Worm (Caenorhabditis elegans) whole organism, L4 larva: ENCODE measurements around the gene abcf-3.

Experiments
- F26F4.8 ChIP-seq: fragments of 200-800 bp; sonication (Bioruptor generic); conservative IDR thresholded peaks from 2 replicates; pipeline ENCODE4 v1.3.6; 2022; ENCODE audit warnings: missing genetic modification characterization, missing compliant biosample characterization
- F44E2.7 ChIP-seq: fragments of 200-800 bp; sonication (Bioruptor generic); IDR thresholded peaks from 2 replicates; pipeline ENCODE4 v2.1.2; 2022; ENCODE audit warnings: missing genetic modification characterization, missing compliant biosample characterization
- T26A8.4 ChIP-seq: fragments of 200-800 bp; sonication (Bioruptor generic); IDR thresholded peaks from 2 replicates; pipeline ENCODE4 v1.3.6; 2022; ENCODE audit warnings: missing genetic modification characterization, missing compliant biosample characterization
- Y105C5A.15 ChIP-seq: fragments of 200-800 bp; sonication (Bioruptor generic); IDR thresholded peaks from 2 replicates; pipeline ENCODE4 v1.3.6; 2022; ENCODE audit warnings: missing genetic modification characterization, missing compliant biosample characterization
- Y48G9A.11 ChIP-seq: fragments of 200-800 bp; sonication (Bioruptor generic); IDR thresholded peaks from 2 replicates; pipeline ENCODE4 v1.3.6; 2022; ENCODE audit warnings: missing genetic modification reagents, missing genetic modification characterization, missing compliant biosample characterization
- Y5F2A.4 ChIP-seq: fragments of 200-800 bp; sonication (Bioruptor generic); optimal IDR thresholded peaks from 2 replicates; lab custom pipeline; 2018; ENCODE audit warnings: mild to moderate bottlenecking, missing genetic modification characterization, missing compliant biosample characterization
- aha-1 ChIP-seq: fragments of 150-350 bp; peaks from one replicate; lab custom pipeline; 2014; ENCODE audit warnings: missing biosample characterization, missing genetic modification characterization
- arid-1 ChIP-seq: fragments of 200-800 bp; sonication (Bioruptor generic); conservative IDR thresholded peaks from 2 replicates; pipeline ENCODE4 v1.3.6; 2022; ENCODE audit warnings: missing genetic modification reagents, missing genetic modification characterization, missing compliant biosample characterization
- ceh-32 ChIP-seq: sonication (generic microtip); optimal IDR thresholded peaks from 2 replicates; lab custom pipeline; 2016; ENCODE audit warnings: mild to moderate bottlenecking, missing genetic modification characterization, missing compliant biosample characterization; ENCODE audit not compliant: poor library complexity
- ctbp-1 ChIP-seq: fragments of 200-800 bp; sonication (Bioruptor generic); IDR thresholded peaks from 2 replicates; pipeline ENCODE4 v1.3.6; 2022; ENCODE audit warnings: missing genetic modification reagents, missing genetic modification characterization, missing compliant biosample characterization
- daf-12 ChIP-seq: fragments of 150-350 bp; optimal IDR thresholded peaks from 2 replicates; lab custom pipeline; 2014; ENCODE audit warnings: missing biosample characterization, missing genetic modification reagents, missing genetic modification characterization
- daf-16 ChIP-seq, 3 experiments: sonication (generic microtip); optimal IDR thresholded peaks; 2 replicates each; lab custom pipeline; 2016 to 2017; ENCODE audit warnings: missing genetic modification characterization in 3 of 3, missing genetic modification reagents in 3 of 3, mild to moderate bottlenecking in 2 of 3, missing compliant biosample characterization in 2 of 3, missing biosample characterization in 1 of 3, moderate library complexity in 1 of 3
- daf-19 ChIP-seq: fragments of 200-800 bp; sonication (Bioruptor generic); conservative IDR thresholded peaks from 2 replicates; pipeline ENCODE4 v1.3.6; 2022; ENCODE audit warnings: missing genetic modification characterization, missing compliant biosample characterization
- duxl-1 ChIP-seq: sonication (generic microtip); optimal IDR thresholded peaks from 2 replicates; lab custom pipeline; 2016; ENCODE audit warnings: mild to moderate bottlenecking, missing genetic modification characterization, moderate library complexity, missing compliant biosample characterization; ENCODE audit not compliant: poor library complexity
- egl-43 ChIP-seq: fragments of 200-800 bp; sonication (Bioruptor generic); IDR thresholded peaks from 2 replicates; pipeline ENCODE4 v1.3.6; 2022; ENCODE audit warnings: missing genetic modification reagents, missing genetic modification characterization, missing compliant biosample characterization
- hif-1 ChIP-seq, 2 experiments: sonication (generic microtip); optimal IDR thresholded peaks; 2 replicates each; lab custom pipeline; 2016 to 2017; ENCODE audit warnings: missing compliant biosample characterization in 2 of 2, missing genetic modification characterization in 2 of 2, missing genetic modification reagents in 2 of 2, missing genotype in 2 of 2, mild to moderate bottlenecking in 1 of 2
- hlh-11 ChIP-seq: fragments of 200-800 bp; sonication (Bioruptor generic); optimal IDR thresholded peaks from 2 replicates; lab custom pipeline; 2018; ENCODE audit warnings: mild to moderate bottlenecking, missing genetic modification characterization, missing compliant biosample characterization
- hmg-1.1 ChIP-seq: fragments of 200-800 bp; sonication (Bioruptor generic); IDR thresholded peaks from 2 replicates; pipeline ENCODE4 v1.3.6; 2022; ENCODE audit warnings: missing genetic modification reagents, missing genetic modification characterization, missing compliant biosample characterization
- jun-1 ChIP-seq: fragments of 150-350 bp; optimal IDR thresholded peaks from 2 replicates; lab custom pipeline; 2014; ENCODE audit warnings: missing biosample characterization, missing genetic modification reagents, missing genetic modification characterization
- lim-7 ChIP-seq: fragments of 200-800 bp; sonication (Bioruptor generic); IDR thresholded peaks from 2 replicates; pipeline ENCODE4 v1.3.6; 2022; ENCODE audit warnings: missing genetic modification characterization, missing compliant biosample characterization
- lin-1 ChIP-seq: fragments of 200-800 bp; sonication (Bioruptor generic); IDR thresholded peaks from 2 replicates; pipeline ENCODE4 v1.3.6; 2022; ENCODE audit warnings: missing genetic modification reagents, missing genetic modification characterization, missing compliant biosample characterization
- lin-13 ChIP-seq: fragments of 150-350 bp; optimal IDR thresholded peaks from 2 replicates; lab custom pipeline; 2014; ENCODE audit warnings: missing biosample characterization, missing genetic modification reagents, missing genetic modification characterization
- mep-1 ChIP-seq: fragments of 150-350 bp; sonication (generic microtip); optimal IDR thresholded peaks from 3 replicates; lab custom pipeline; 2014; ENCODE audit warnings: missing biosample characterization, missing genetic modification characterization
- nhr-111 ChIP-seq: fragments of 200-800 bp; sonication (Bioruptor generic); optimal IDR thresholded peaks from 2 replicates; lab custom pipeline; 2018; ENCODE audit warnings: mild to moderate bottlenecking, missing genetic modification characterization, missing compliant biosample characterization
- nhr-48 ChIP-seq: sonication (generic microtip); optimal IDR thresholded peaks from 2 replicates; lab custom pipeline; 2016; ENCODE audit warnings: mild to moderate bottlenecking, missing genetic modification characterization, missing compliant biosample characterization
- nhr-76 ChIP-seq: fragments of 150-350 bp; optimal IDR thresholded peaks from 2 replicates; lab custom pipeline; 2014; ENCODE audit warnings: missing biosample characterization, missing genetic modification characterization
- saeg-2 ChIP-seq: fragments of 200-800 bp; sonication (Bioruptor generic); IDR thresholded peaks from 2 replicates; pipeline ENCODE4 v1.3.6; 2022; ENCODE audit warnings: missing genetic modification reagents, missing genetic modification characterization, missing compliant biosample characterization
- set-16 ChIP-seq: fragments of 200-800 bp; sonication (Bioruptor generic); IDR thresholded peaks from 2 replicates; pipeline ENCODE4 v1.3.6; 2022; ENCODE audit warnings: missing genetic modification reagents, missing genetic modification characterization, missing compliant biosample characterization
- skn-1 ChIP-seq: fragments of 150-350 bp; optimal IDR thresholded peaks from 2 replicates; lab custom pipeline; 2014; ENCODE audit warnings: missing biosample characterization, missing genetic modification characterization
- snpc-1.2 ChIP-seq: fragments of 200-800 bp; sonication (Bioruptor generic); IDR thresholded peaks from 2 replicates; pipeline ENCODE4 v1.3.6; 2022; ENCODE audit warnings: missing genetic modification reagents, missing genetic modification characterization, missing compliant biosample characterization
- snpc-4 ChIP-seq: fragments of 150-350 bp; optimal IDR thresholded peaks from 2 replicates; lab custom pipeline; 2014; ENCODE audit warnings: missing biosample characterization, missing genetic modification characterization
- spr-3 ChIP-seq: fragments of 200-800 bp; sonication (Bioruptor generic); optimal IDR thresholded peaks from 2 replicates; lab custom pipeline; 2018; ENCODE audit warnings: mild to moderate bottlenecking, missing genetic modification characterization, missing compliant biosample characterization
- tag-97 ChIP-seq: fragments of 200-800 bp; sonication (Bioruptor generic); IDR thresholded peaks from 2 replicates; pipeline ENCODE4 v1.3.6; 2022; ENCODE audit warnings: missing genetic modification characterization, missing compliant biosample characterization
- unc-130 ChIP-seq: sonication (generic microtip); optimal IDR thresholded peaks from 2 replicates; lab custom pipeline; 2016; ENCODE audit warnings: missing genetic modification reagents, missing genetic modification characterization, missing compliant biosample characterization
- unc-39 ChIP-seq: sonication (generic microtip); optimal IDR thresholded peaks from 2 replicates; lab custom pipeline; 2017; ENCODE audit warnings: missing biosample characterization, missing genetic modification characterization
- unc-62 ChIP-seq, 3 experiments: fragments of 150-350 bp in 1 of 3; sonication (generic microtip); optimal IDR thresholded peaks in 2 of 3; peaks in 1 of 3; 1 replicate in 1 of 3; 2 replicates in 2 of 3; lab custom pipeline; 2014 to 2017; ENCODE audit warnings: missing biosample characterization in 3 of 3, missing genetic modification characterization in 3 of 3, missing genetic modification reagents in 3 of 3, missing genotype in 1 of 3
- zfp-2 ChIP-seq: sonication (generic microtip); optimal IDR thresholded peaks from 2 replicates; lab custom pipeline; 2016; ENCODE audit warnings: mild to moderate bottlenecking, missing genetic modification characterization, missing compliant biosample characterization
- zip-11 ChIP-seq: fragments of 200-800 bp; sonication (Bioruptor generic); IDR thresholded peaks from 2 replicates; pipeline ENCODE4 v1.3.6; 2022; ENCODE audit warnings: missing genetic modification characterization, missing compliant biosample characterization

The abcf-3 gene

DNA sequence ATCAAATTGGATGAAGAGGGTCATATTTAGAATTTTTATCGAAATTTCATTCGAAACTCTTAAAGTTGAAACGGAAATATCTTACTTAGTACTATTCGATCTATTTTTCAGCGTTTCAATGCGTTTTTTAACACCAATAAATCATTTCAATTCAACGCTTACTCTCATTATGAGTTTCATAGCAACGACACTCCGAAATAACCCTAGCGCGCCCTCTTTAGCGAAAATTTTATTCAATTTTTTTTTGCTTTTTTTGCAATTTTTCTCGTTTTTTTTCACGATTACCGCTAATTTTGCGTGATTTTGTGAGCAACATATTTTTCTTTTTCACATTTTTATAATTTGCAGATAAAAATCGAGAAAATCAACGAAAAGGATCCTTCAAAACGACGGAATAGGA is 21.1 kb upstream of the abcf-3 start:
- peak; percentile 71; the same call in 1 of the 2 replicates for TF ChIP-seq Y48G9A.11 (GFP tag; lab: Robert Waterston, UW)
- TF ChIP-seq, all 104 proteins: peak for 1; not testable (repeated sequence) for 103

DNA sequence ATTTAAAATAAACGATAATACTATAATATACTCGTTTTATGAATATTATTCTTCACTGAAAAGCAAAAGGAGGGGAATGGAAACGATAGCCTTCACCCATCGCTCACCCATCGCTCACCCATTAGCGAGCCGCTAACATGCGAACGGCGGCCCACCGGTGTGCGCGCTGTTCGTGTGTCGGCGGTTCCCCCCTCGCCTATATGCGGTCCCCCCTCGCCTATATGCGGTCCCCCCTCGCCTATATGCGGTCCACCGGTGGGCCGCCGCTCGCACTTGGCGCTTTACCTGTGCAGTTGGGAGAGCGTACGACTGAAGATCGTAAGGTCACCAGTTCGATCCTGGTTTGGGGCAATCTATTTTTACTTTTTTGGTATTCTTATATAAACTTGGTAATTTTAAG is 20.1 kb upstream of the abcf-3 start:
- TF ChIP-seq egl-43 (GFP tag; lab: Robert Waterston, UW) (0 out of 2 replicates have a peak, but pooled peaks have one; percentile 17), set-16 (GFP tag; lab: Robert Waterston, UW) (peak; percentile 93)

DNA sequence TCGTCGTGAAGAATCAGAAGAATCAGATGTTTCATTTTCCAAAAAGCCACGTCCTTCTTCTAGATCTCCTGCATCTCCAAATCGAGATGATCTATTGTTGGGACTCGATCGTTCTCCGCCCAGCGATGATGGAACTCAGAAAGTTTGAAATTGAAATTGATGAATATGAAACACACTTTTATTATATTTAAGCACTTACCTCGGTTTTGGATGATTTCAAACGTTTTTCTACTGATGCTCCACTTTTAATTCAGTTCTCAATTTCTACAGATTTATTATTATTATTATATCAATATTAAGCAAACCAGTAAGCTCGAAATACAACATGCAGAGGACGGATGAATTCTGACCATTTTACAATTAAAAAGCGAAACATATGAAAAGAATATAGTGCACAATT is 18.6 kb upstream of the abcf-3 start:
- TF ChIP-seq skn-1 (tag; lab: Kevin White, UChicago) (no peak), nhr-76 (no peak), nhr-48 (no peak), F44E2.7 (GFP tag; lab: Robert Waterston, UW) (no peak), unc-62 (GFP tag; optimal IDR thresholded peaks at IDR 0.05 in 1 of 2; lab: Kevin White, UChicago) (peak in 1 of 2 experiments; percentile 76), unc-62 (tag; optimal IDR thresholded peaks at IDR 0.05; lab: Kevin White, UChicago) (no peak), aha-1 (tag; lab: Kevin White, UChicago) (peak; percentile 67), zip-11 (GFP tag; lab: Robert Waterston, UW) (no peak), unc-130 (no peak), Y105C5A.15 (GFP tag; lab: Robert Waterston, UW) (no peak), T26A8.4 (no peak), tag-97 (GFP tag; lab: Robert Waterston, UW) (no peak), spr-3 (GFP tag; lab: Kevin White, UChicago) (no peak), mep-1 (tag; lab: Kevin White, UChicago) (no peak)

DNA sequence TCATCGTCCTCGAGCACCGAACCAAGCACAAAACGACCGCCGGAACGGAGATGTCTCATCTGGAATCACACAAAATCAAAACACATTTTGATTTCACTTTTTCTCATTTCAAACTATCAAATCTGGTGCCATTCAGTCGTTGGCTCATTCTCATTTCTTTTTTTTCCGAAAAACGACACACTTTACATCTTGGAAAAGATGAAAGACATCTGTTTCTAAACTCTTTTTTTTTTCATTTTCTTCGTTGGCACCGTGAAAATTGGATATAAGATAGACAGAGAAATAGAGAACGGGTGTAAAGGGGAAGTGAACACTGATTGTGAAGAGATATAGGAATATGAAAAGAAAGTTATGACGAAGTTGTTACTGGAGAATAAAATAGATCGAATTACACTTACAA is 17.4 kb upstream of the abcf-3 start:
- no peak for TF ChIP-seq zfp-2 (tag; lab: Kevin White, UChicago)
- TF ChIP-seq lin-1 (GFP tag; lab: Robert Waterston, UW), result no peak

DNA sequence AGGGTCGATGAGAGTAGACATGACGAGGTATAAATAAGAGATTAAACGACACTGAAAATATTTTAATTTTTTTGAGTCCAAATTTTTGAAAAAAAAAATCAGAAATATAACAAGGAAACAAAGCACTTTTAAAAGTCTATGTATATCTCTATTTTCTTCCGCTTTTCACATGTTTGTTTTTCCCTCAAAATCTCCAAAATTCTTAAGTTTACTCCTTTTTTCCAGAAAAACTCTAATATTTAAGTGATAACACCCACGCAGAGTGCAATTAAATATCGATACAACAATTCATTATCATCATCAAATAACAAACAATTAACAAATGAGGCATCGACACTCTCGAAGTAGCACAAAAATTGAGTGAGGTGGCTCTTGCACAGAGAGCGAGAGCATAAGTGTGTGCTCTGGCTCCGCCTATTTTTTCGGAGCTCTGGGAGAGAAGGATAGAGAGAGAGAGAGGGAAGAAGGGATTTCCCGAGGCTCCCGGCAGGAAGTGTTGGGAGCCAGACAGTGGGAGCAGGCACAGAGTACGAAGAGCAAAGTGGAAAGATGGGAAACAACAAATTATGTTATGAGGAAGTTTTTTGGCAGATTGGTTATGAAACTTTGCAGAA is 15.4 kb upstream of the abcf-3 start, which contains the start of gene anmt-2:
TSS of gene anmt-2 (minus strand) at position 51 of the 614 bp plus-strand sequence.
- TF ChIP-seq F26F4.8 (GFP tag; lab: Robert Waterston, UW) (no peak), daf-16 (GFP tag; optimal IDR thresholded peaks at IDR 0.05; lab: Kevin White, UChicago) (peak in 1 of 2 experiments; percentile 56), daf-16 (tag; optimal IDR thresholded peaks at IDR 0.05; lab: Kevin White, UChicago) (no peak), duxl-1 (tag; lab: Kevin White, UChicago) (no peak), lim-7 (GFP tag; lab: Robert Waterston, UW) (peak; percentile 16; the same call in 1 of the 2 replicates), ceh-32 (tag; lab: Kevin White, UChicago) (no peak), jun-1 (tag; lab: Kevin White, UChicago) (no peak), set-16 (GFP tag; lab: Robert Waterston, UW) (peak; percentile 45; the same call in 1 of the 2 replicates), hlh-11 (peak; percentile 30), saeg-2 (GFP tag; lab: Robert Waterston, UW) (no peak), unc-39 (no peak)

DNA sequence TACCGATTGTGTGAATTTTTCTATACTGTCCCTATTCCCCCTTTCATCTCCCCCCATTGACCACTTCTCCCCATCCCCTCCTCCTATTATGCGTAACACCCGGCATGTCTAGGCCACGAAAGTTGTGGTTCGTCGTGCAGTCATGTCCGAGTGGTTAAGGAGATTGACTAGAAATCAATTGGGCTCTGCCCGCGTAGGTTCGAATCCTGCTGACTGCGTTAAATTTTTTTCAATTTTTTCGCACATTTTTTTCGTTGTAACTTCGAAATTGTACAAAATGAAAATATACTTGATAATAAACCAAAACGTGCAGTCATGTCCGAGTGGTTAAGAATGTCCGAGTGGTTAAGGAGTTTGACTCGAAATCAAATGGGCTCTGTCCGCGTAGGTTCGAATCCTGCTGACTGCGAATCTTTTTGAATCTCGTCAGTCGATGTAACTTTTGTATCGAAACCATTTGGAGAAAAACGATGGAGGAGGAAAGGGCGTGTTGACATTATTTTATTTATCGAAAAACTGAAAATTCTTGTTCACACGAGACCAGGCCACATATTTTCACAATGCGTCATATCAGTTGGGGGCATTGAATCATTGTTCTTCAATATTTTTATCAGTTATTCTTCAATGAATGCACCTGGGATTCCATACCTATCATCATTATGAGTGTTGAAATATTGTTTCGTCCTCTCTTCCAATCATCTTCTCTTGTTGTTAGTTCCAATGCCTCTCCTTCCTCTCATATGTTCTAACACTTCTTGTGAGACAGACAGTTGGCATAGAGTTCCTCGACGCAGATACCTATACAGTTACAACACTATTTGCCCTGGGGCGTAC is 14.3 kb upstream of the abcf-3 start, which contains the start of gene nfm-1:
TSS of gene nfm-1 (plus strand) at position 812 of the 834 bp plus-strand sequence.
- TF ChIP-seq ctbp-1, result peak; percentile 82
- TF ChIP-seq Y48G9A.11 (GFP tag; lab: Robert Waterston, UW), result peak; percentile 88
- peak in 1 of 2 experiments; percentile 53 for TF ChIP-seq hif-1 (tag; optimal IDR thresholded peaks at IDR 0.05; lab: Kevin White, UChicago)
- peak; percentile 54 for TF ChIP-seq lin-13 (GFP tag; lab: Kevin White, UChicago)
- no peak for TF ChIP-seq set-16 (GFP tag; lab: Robert Waterston, UW)
- no peak for TF ChIP-seq snpc-4 (tag; lab: Kevin White, UChicago)
- peak; percentile 79 for TF ChIP-seq snpc-1.2
- peak; percentile 70 for TF ChIP-seq nhr-111
- TF ChIP-seq hlh-11, result peak; percentile 79
- TF ChIP-seq Y5F2A.4, result peak; percentile 32
- TF ChIP-seq arid-1 (GFP tag; lab: Robert Waterston, UW), result peak; percentile 86
- TF ChIP-seq hmg-1.1 (GFP tag; lab: Robert Waterston, UW), result peak; percentile 86
- TF ChIP-seq Y105C5A.15 (GFP tag; lab: Robert Waterston, UW), result peak; percentile 70; the same call in 1 of the 2 replicates
- peak; percentile 88 for TF ChIP-seq daf-19 (GFP tag; lab: Robert Waterston, UW)
- TF ChIP-seq daf-12 (tag; lab: Kevin White, UChicago), result no peak
